Fruit fly (Drosophila melanogaster) whole organism, embryonic: ENCODE data around the gene CG9757.

Experiments
- CG11723 ChIP-seq: fragments of 200-800 bp; sonication (Bioruptor generic); optimal IDR thresholded peaks from 2 replicates; lab custom pipeline; 2017; ENCODE audit warnings: missing biosample characterization, mild to moderate bottlenecking, missing genetic modification characterization
- CG14014 ChIP-seq: fragments of 200-800 bp; sonication (Bioruptor generic); IDR thresholded peaks from 2 replicates; pipeline ENCODE4 v1.3.6; 2022; ENCODE audit warnings: missing biosample characterization, missing genetic modification characterization
- CG15514 ChIP-seq: fragments of 200-800 bp; sonication (Bioruptor generic); optimal IDR thresholded peaks from 3 replicates; lab custom pipeline; 2017; ENCODE audit warnings: missing biosample characterization, missing genetic modification characterization, mild to moderate bottlenecking, moderate library complexity, missing genetic modification reagents
- CG16779 ChIP-seq: fragments of 200-800 bp; sonication (Bioruptor generic); IDR thresholded peaks from 2 replicates; pipeline ENCODE4 v1.3.6; 2022; ENCODE audit warnings: missing biosample characterization, missing genetic modification characterization
- CG16813 ChIP-seq: fragments of 200-800 bp; sonication (Bioruptor generic); IDR thresholded peaks from 3 replicates; pipeline ENCODE4 v1.3.6; 2022; ENCODE audit warnings: missing biosample characterization, missing genetic modification characterization; ENCODE audit not compliant: partially characterized antibody
- CG17912 ChIP-seq: fragments of 200-800 bp; sonication (Bioruptor generic); optimal IDR thresholded peaks from 2 replicates; lab custom pipeline; 2018; ENCODE audit warnings: missing biosample characterization, mild to moderate bottlenecking, missing genetic modification characterization
- CG1792 ChIP-seq: fragments of 200-800 bp; sonication (Bioruptor generic); optimal IDR thresholded peaks from 2 replicates; lab custom pipeline; 2016; ENCODE audit warnings: missing biosample characterization, missing genetic modification characterization
- CG1832 ChIP-seq: fragments of 200-800 bp; sonication (Bioruptor generic); optimal IDR thresholded peaks from 2 replicates; lab custom pipeline; 2017; ENCODE audit warnings: missing biosample characterization, mild to moderate bottlenecking, missing genetic modification characterization, inconsistent platforms
- CG18476 ChIP-seq: fragments of 200-800 bp; sonication (Bioruptor generic); optimal IDR thresholded peaks from 2 replicates; lab custom pipeline; 2016; ENCODE audit warnings: missing biosample characterization, mild to moderate bottlenecking, missing genetic modification characterization
- CG32767 ChIP-seq: fragments of 200-800 bp; sonication (Bioruptor generic); IDR thresholded peaks from 2 replicates; pipeline ENCODE4 v1.3.6; 2022; ENCODE audit warnings: missing biosample characterization, missing genetic modification characterization
- CG3281 ChIP-seq: fragments of 200-800 bp; sonication (Bioruptor generic); optimal IDR thresholded peaks from 3 replicates; lab custom pipeline; 2017; ENCODE audit warnings: missing biosample characterization, mild to moderate bottlenecking, missing genetic modification characterization
- CG33213 ChIP-seq: fragments of 200-800 bp; sonication (Bioruptor generic); optimal IDR thresholded peaks from 3 replicates; lab custom pipeline; 2016; ENCODE audit warnings: missing biosample characterization, missing genetic modification characterization
- CG34224 ChIP-seq: fragments of 200-800 bp; sonication (Bioruptor generic); IDR thresholded peaks from 3 replicates; pipeline ENCODE4 v1.3.6; 2022; ENCODE audit warnings: missing biosample characterization, missing genetic modification characterization; ENCODE audit not compliant: partially characterized antibody
- CG34422 ChIP-seq: fragments of 200-800 bp; sonication (Bioruptor generic); IDR thresholded peaks from 3 replicates; pipeline ENCODE4 v1.3.6; 2022; ENCODE audit warnings: missing biosample characterization, missing genetic modification characterization
- CG3995 ChIP-seq: fragments of 200-800 bp; sonication (Bioruptor generic); optimal IDR thresholded peaks from 3 replicates; lab custom pipeline; 2016; ENCODE audit warnings: missing biosample characterization, missing genetic modification characterization
- CG4360 ChIP-seq: fragments of 200-800 bp; sonication (Bioruptor generic); IDR thresholded peaks from 2 replicates; pipeline ENCODE4 v1.3.6; 2022; ENCODE audit warnings: missing biosample characterization, missing genetic modification characterization
- CG8944 ChIP-seq: fragments of 200-800 bp; sonication (Bioruptor generic); optimal IDR thresholded peaks from 3 replicates; lab custom pipeline; 2016; ENCODE audit warnings: missing biosample characterization, missing genetic modification characterization
- CG9817 ChIP-seq: fragments of 200-800 bp; sonication (Bioruptor generic); optimal IDR thresholded peaks from 2 replicates; lab custom pipeline; 2018; ENCODE audit warnings: missing biosample characterization, mild to moderate bottlenecking, missing genetic modification characterization, moderate library complexity
- CkIIα-i1 ChIP-seq: fragments of 200-800 bp; sonication (Bioruptor generic); IDR thresholded peaks from 2 replicates; pipeline ENCODE4 v1.3.6; 2022; ENCODE audit warnings: missing biosample characterization, missing genetic modification characterization
- D ChIP-seq, 2 experiments: fragments of 200-800 bp in 1 of 2; fragments of >200 bp in 1 of 2; sonication (Bioruptor generic) in 1 of 2; optimal IDR thresholded peaks; 2 replicates in 1 of 2; 3 replicates in 1 of 2; lab custom pipeline; 2017; ENCODE audit warnings: mild to moderate bottlenecking in 1 of 2, missing biosample characterization in 1 of 2, missing genetic modification characterization in 1 of 2, missing genetic modification reagents in 1 of 2
- D19B ChIP-seq: fragments of 200-800 bp; sonication (Bioruptor generic); optimal IDR thresholded peaks from 2 replicates; lab custom pipeline; 2017; ENCODE audit warnings: missing biosample characterization, mild to moderate bottlenecking, missing genetic modification characterization
- Dll ChIP-seq: fragments of 200-800 bp; sonication (Bioruptor generic); IDR thresholded peaks from 4 replicates; pipeline ENCODE4 v1.3.6; 2022; ENCODE audit warnings: missing biosample characterization, missing genetic modification characterization; ENCODE audit not compliant: partially characterized antibody
- E2f2 ChIP-seq: fragments of 200-800 bp; sonication (Bioruptor generic); IDR thresholded peaks from 2 replicates; pipeline ENCODE4 v1.3.6; 2022; ENCODE audit warnings: missing biosample characterization, missing genetic modification characterization
- Hr51 ChIP-seq, 2 experiments: fragments of 200-800 bp; sonication (Bioruptor generic); optimal IDR thresholded peaks; 2 replicates in 1 of 2; 3 replicates in 1 of 2; lab custom pipeline; 2016 to 2018; ENCODE audit warnings: missing biosample characterization in 2 of 2, missing genetic modification characterization in 2 of 2, mild to moderate bottlenecking in 1 of 2, moderate library complexity in 1 of 2
- Myb ChIP-seq: fragments of 200-800 bp; sonication (Bioruptor generic); optimal IDR thresholded peaks from 2 replicates; lab custom pipeline; 2016; ENCODE audit warnings: missing biosample characterization, missing genetic modification characterization
- NC2β ChIP-seq: fragments of 200-800 bp; sonication (Bioruptor generic); optimal IDR thresholded peaks from 2 replicates; lab custom pipeline; 2016; ENCODE audit warnings: missing biosample characterization, missing genetic modification characterization
- Oli ChIP-seq: fragments of 200-800 bp; sonication (Bioruptor generic); optimal IDR thresholded peaks from 2 replicates; lab custom pipeline; 2018; ENCODE audit warnings: missing biosample characterization, mild to moderate bottlenecking, missing genetic modification characterization, moderate library complexity
- Ravus ChIP-seq: fragments of 200-800 bp; sonication (Bioruptor generic); IDR thresholded peaks from 2 replicates; pipeline ENCODE4 v1.3.6; 2022; ENCODE audit warnings: missing biosample characterization, missing genetic modification characterization
- Usf ChIP-seq: fragments of 200-800 bp; sonication (Bioruptor generic); optimal IDR thresholded peaks from 2 replicates; lab custom pipeline; 2017; ENCODE audit warnings: missing genotype, missing biosample characterization, missing genetic modification characterization
- az2 ChIP-seq: fragments of 200-800 bp; sonication (Bioruptor generic); optimal IDR thresholded peaks from 3 replicates; lab custom pipeline; 2016; ENCODE audit warnings: missing biosample characterization, missing genetic modification characterization
- bigmax ChIP-seq: fragments of 200-800 bp; sonication (Bioruptor generic); optimal IDR thresholded peaks from 2 replicates; lab custom pipeline; 2018; ENCODE audit warnings: missing biosample characterization, mild to moderate bottlenecking, missing genetic modification characterization
- btn ChIP-seq: fragments of 200-800 bp; sonication (Bioruptor generic); optimal IDR thresholded peaks from 2 replicates; lab custom pipeline; 2016; ENCODE audit warnings: missing biosample characterization, missing genetic modification characterization
- caup ChIP-seq: fragments of 200-800 bp; sonication (Bioruptor generic); optimal IDR thresholded peaks from 3 replicates; lab custom pipeline; 2017; ENCODE audit warnings: missing biosample characterization, mild to moderate bottlenecking, missing genetic modification characterization, moderate library complexity; ENCODE audit not compliant: severe bottlenecking
- chif ChIP-seq, 2 experiments: fragments of 200-800 bp; sonication (Bioruptor generic); optimal IDR thresholded peaks; 3 replicates each; lab custom pipeline; 2016; ENCODE audit warnings: missing biosample characterization in 2 of 2, missing genetic modification characterization in 2 of 2
- dysf ChIP-seq: fragments of 200-800 bp; sonication (Bioruptor generic); IDR thresholded peaks from 3 replicates; pipeline ENCODE4 v1.3.6; 2022; ENCODE audit warnings: missing biosample characterization, missing genetic modification characterization
- exex ChIP-seq: fragments of 200-800 bp; sonication (Bioruptor generic); optimal IDR thresholded peaks from 4 replicates; lab custom pipeline; 2018; ENCODE audit warnings: missing biosample characterization, mild to moderate bottlenecking, missing genetic modification characterization, moderate library complexity
- gem ChIP-seq: fragments of 200-800 bp; sonication (Bioruptor generic); optimal IDR thresholded peaks from 2 replicates; lab custom pipeline; 2019; ENCODE audit warnings: missing biosample characterization, mild to moderate bottlenecking, missing genetic modification characterization, moderate library complexity
- gsb ChIP-seq: fragments of 200-800 bp; sonication (Bioruptor generic); IDR thresholded peaks from 2 replicates; pipeline ENCODE4 v1.3.6; 2022; ENCODE audit warnings: missing biosample characterization, missing genetic modification characterization
- gsb-n ChIP-seq: fragments of 200-800 bp; sonication (Bioruptor generic); optimal IDR thresholded peaks from 3 replicates; lab custom pipeline; 2018; ENCODE audit warnings: missing biosample characterization, mild to moderate bottlenecking, missing genetic modification characterization
- ham ChIP-seq: fragments of 200-800 bp; sonication (Bioruptor generic); IDR thresholded peaks from 2 replicates; pipeline ENCODE4 v1.3.6; 2022; ENCODE audit warnings: missing biosample characterization, missing genetic modification characterization
- insv ChIP-seq, 2 experiments: fragments of 200-800 bp; sonication (Bioruptor generic); optimal IDR thresholded peaks; 3 replicates each; lab custom pipeline; 2016 to 2018; ENCODE audit warnings: missing biosample characterization in 2 of 2, missing genetic modification characterization in 2 of 2
- kay ChIP-seq: fragments of 200-800 bp; sonication (Bioruptor generic); optimal IDR thresholded peaks from 2 replicates; lab custom pipeline; 2016; ENCODE audit warnings: missing biosample characterization, missing genetic modification characterization
- lbe ChIP-seq: fragments of 200-800 bp; sonication (Bioruptor generic); optimal IDR thresholded peaks from 2 replicates; lab custom pipeline; 2016; ENCODE audit warnings: missing biosample characterization, mild to moderate bottlenecking, missing genetic modification characterization
- odd ChIP-seq: fragments of 200-800 bp; sonication (Bioruptor generic); optimal IDR thresholded peaks from 2 replicates; lab custom pipeline; 2017; ENCODE audit warnings: missing biosample characterization, mild to moderate bottlenecking, missing genetic modification characterization
- pan ChIP-seq, 4 experiments: fragments of >200 bp in 3 of 4; fragments of 200-800 bp in 1 of 4; sonication (Bioruptor generic) in 1 of 4; optimal IDR thresholded peaks in 3 of 4; IDR thresholded peaks in 1 of 4; 2 replicates each; pipeline versions ENCODE4 v1.3.6 to Lab custom; 2017 to 2022; ENCODE audit warnings: missing biosample characterization in 2 of 4, missing genetic modification characterization in 2 of 4, mixed read lengths in 1 of 4
- sim ChIP-seq: fragments of 200-800 bp; sonication (Bioruptor generic); IDR thresholded peaks from 2 replicates; pipeline ENCODE4 v1.3.6; 2022; ENCODE audit warnings: missing biosample characterization, missing genetic modification characterization
- ssp ChIP-seq: fragments of 200-800 bp; sonication (Bioruptor generic); IDR thresholded peaks from 2 replicates; pipeline ENCODE4 v1.3.6; 2022; ENCODE audit warnings: missing biosample characterization, missing genetic modification characterization
- usp ChIP-seq: fragments of >200 bp; optimal IDR thresholded peaks from 2 replicates; lab custom pipeline; 2017; ENCODE audit warnings: missing biosample characterization, missing genetic modification characterization

Gene CG9757

DNA sequence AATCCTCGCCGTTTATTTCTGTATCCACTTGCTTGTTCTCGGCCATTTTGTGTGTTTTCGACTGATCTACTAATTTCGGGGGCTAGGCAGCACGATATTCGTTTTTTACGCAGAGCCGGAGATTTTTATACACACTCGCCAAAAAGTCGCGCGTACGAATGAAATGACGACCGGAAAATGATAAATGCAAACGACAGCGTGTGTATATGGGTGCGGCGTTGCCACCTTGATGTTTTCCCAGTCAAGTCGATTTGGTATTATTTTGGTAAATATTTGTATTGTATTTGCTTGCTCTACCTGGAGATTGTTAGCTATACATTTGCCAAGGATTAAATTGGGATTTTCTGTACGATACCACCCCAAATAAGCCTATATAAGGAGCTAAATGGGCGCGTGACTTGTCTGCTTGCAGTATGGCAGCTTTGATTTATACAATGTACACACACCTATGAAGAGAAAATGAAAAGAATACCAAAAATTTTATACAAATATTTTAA, 33.7 kb upstream of the CG9757 start, which contains the start of gene sqd (continued):
- TF ChIP-seq CG32767 (peak; percentile 83), D (optimal IDR thresholded peaks at IDR 0.05; lab: Kevin White, UChicago) (no peak), D (GFP tag; optimal IDR thresholded peaks at IDR 0.05; lab: Kevin White, UChicago) (no peak), gsb-n (tag; lab: Kevin White, UChicago) (peak; percentile 12), ssp (GFP tag; lab: Robert Waterston, UW) (peak; percentile 85), gsb (GFP tag; lab: Robert Waterston, UW) (no peak), CG34422 (peak; percentile 62; the same call in 2 of the 3 replicates), NC2β (GFP tag; lab: Kevin White, UChicago) (peak; percentile 69), dysf (GFP tag; lab: Robert Waterston, UW) (0 out of 3 replicates have a peak, but pooled peaks have one; percentile 36), CG11723 (GFP tag; lab: Kevin White, UChicago) (peak; percentile 15), Oli (tag; lab: Kevin White, UChicago) (peak; percentile 35), E2f2 (peak; percentile 45), Usf (GFP tag; lab: Kevin White, UChicago) (no peak), kay (GFP tag; lab: Kevin White, UChicago) (peak; percentile 10), CG3281 (GFP tag; lab: Kevin White, UChicago) (peak; percentile 72), sim (0 out of 2 replicates have a peak, but pooled peaks have one; percentile 34), chif (GFP tag; optimal IDR thresholded peaks at IDR 0.05; lab: Kevin White, UChicago) (peak; percentile 16 to 26), pan (optimal IDR thresholded peaks at IDR 0.05; lab: Kevin White, UChicago) (no peak), pan (GFP tag; optimal IDR thresholded peaks at IDR 0.05 in 1 of 2, IDR thresholded peaks at IDR 0.05 in 1 of 2) (peak in 1 of 2 experiments; percentile 14), caup (peak; percentile 61), CG16813 (GFP tag; lab: Robert Waterston, UW) (0 out of 3 replicates have a peak, but pooled peaks have one; percentile 28), CG14014 (GFP tag; lab: Robert Waterston, UW) (0 out of 2 replicates have a peak, but pooled peaks have one; percentile 25), CG15514 (peak; percentile 64), Dll (GFP tag; lab: Robert Waterston, UW) (no peak), exex (tag; lab: Kevin White, UChicago) (peak; percentile 21), az2 (peak; percentile 9), CG4360 (GFP tag; lab: Robert Waterston, UW) (0 out of 2 replicates have a peak, but pooled peaks have one; percentile 15), bigmax (GFP tag; lab: Kevin White, UChicago) (peak; percentile 12), gem (tag; lab: Kevin White, UChicago) (peak; percentile 36), Myb (GFP tag; lab: Kevin White, UChicago) (peak; percentile 39), D19B (GFP tag; lab: Kevin White, UChicago) (peak; percentile 13), CG16779 (GFP tag; lab: Robert Waterston, UW) (no peak), CG34224 (GFP tag; lab: Robert Waterston, UW) (no peak), CG1792 (GFP tag; lab: Kevin White, UChicago) (no peak), btn (peak; percentile 57), Hr51 (GFP tag; optimal IDR thresholded peaks at IDR 0.05; lab: Kevin White, UChicago) (peak in 1 of 2 experiments; percentile 27), CG8944 (GFP tag; lab: Kevin White, UChicago) (peak; percentile 14), insv (GFP tag; optimal IDR thresholded peaks at IDR 0.05; lab: Kevin White, UChicago) (peak in 1 of 2 experiments; percentile 39), CG9817 (peak; percentile 39), lbe (GFP tag; lab: Kevin White, UChicago) (no peak), CkIIα-i1 (GFP tag; lab: Robert Waterston, UW) (no peak), CG1832 (GFP tag; lab: Kevin White, UChicago) (no peak), odd (peak; percentile 63), CG17912 (GFP tag; lab: Kevin White, UChicago) (peak; percentile 22), CG18476 (GFP tag; lab: Kevin White, UChicago) (peak; percentile 6), CG33213 (GFP tag; lab: Kevin White, UChicago) (peak; percentile 60), usp (no peak), ham (GFP tag; lab: Robert Waterston, UW) (no peak), CG3995 (GFP tag; lab: Kevin White, UChicago) (peak; percentile 18), Ravus (GFP tag; lab: Robert Waterston, UW) (no peak)
